Worm (Caenorhabditis elegans) whole organism, mixed stage, embryonic: ENCODE results near the gene gpx-4.

Experiments used
- elt-3 ChIP-seq: fragments of 150-350 bp; optimal IDR thresholded peaks from 2 replicates; lab custom pipeline; 2014; ENCODE audit warnings: missing biosample characterization, missing genetic modification characterization
- hlh-1 ChIP-seq: fragments of 150-350 bp; optimal IDR thresholded peaks from 2 replicates; lab custom pipeline; 2014; ENCODE audit warnings: missing biosample characterization, missing genetic modification reagents, missing genetic modification characterization
- mab-5 ChIP-seq: fragments of 150-350 bp; optimal IDR thresholded peaks from 2 replicates; lab custom pipeline; 2014; ENCODE audit warnings: missing biosample characterization, missing genetic modification characterization
- nhr-237 ChIP-seq: fragments of 150-350 bp; optimal IDR thresholded peaks from 2 replicates; lab custom pipeline; 2014; ENCODE audit warnings: missing biosample characterization, missing genetic modification characterization
- nhr-28 ChIP-seq: fragments of 150-350 bp; optimal IDR thresholded peaks from 2 replicates; lab custom pipeline; 2014; ENCODE audit warnings: missing biosample characterization, missing genetic modification characterization
- pha-4 ChIP-seq: fragments of 150-350 bp; optimal IDR thresholded peaks from 2 replicates; lab custom pipeline; 2018; ENCODE audit warnings: missing biosample characterization, missing genetic modification reagents, missing genetic modification characterization
- snpc-4 ChIP-seq: fragments of 150-350 bp; optimal IDR thresholded peaks from 2 replicates; lab custom pipeline; 2014; ENCODE audit warnings: missing biosample characterization, missing genetic modification characterization
- sptf-1 ChIP-seq: sonication (generic microtip); optimal IDR thresholded peaks from 2 replicates; lab custom pipeline; 2017; ENCODE audit warnings: mild to moderate bottlenecking, missing genetic modification characterization, moderate library complexity, missing compliant biosample characterization
- unc-62 ChIP-seq: fragments of 150-350 bp; optimal IDR thresholded peaks from 2 replicates; lab custom pipeline; 2014; ENCODE audit warnings: missing biosample characterization, missing genetic modification reagents, missing genetic modification characterization
- ztf-11 ChIP-seq: fragments of 150-350 bp; optimal IDR thresholded peaks from 2 replicates; lab custom pipeline; 2014; ENCODE audit warnings: missing biosample characterization, missing genetic modification characterization

- TF ChIP-seq ztf-11 (tag; lab: Kevin White, UChicago): no peak
- TF ChIP-seq elt-3 (tag; lab: Kevin White, UChicago): no peak
- no peak for TF ChIP-seq snpc-4 (tag; lab: Kevin White, UChicago)
- no peak for TF ChIP-seq mab-5 (tag; lab: Kevin White, UChicago)
- TF ChIP-seq hlh-1 (tag; lab: Kevin White, UChicago): no peak
- TF ChIP-seq nhr-237 (tag; lab: Kevin White, UChicago): no peak
- TF ChIP-seq nhr-28 (tag; lab: Kevin White, UChicago): no peak
- no peak for TF ChIP-seq pha-4
- TF ChIP-seq sptf-1 (tag; lab: Kevin White, UChicago): no peak
- TF ChIP-seq unc-62 (GFP tag; lab: Kevin White, UChicago): no peak
Observed at ce11 chrIV:2677687-2678086, 2.9 kb upstream of the gpx-4 start.
